Fruit fly (Drosophila melanogaster) S2 (cell line): ENCODE measurements around the gene eIF4G1.

ENCODE experiments used
- CG8478 ChIP-seq: fragments of >200 bp; optimal IDR thresholded peaks from 2 replicates; lab custom pipeline; 2018
- CTCF ChIP-seq, 2 experiments: fragments of >200 bp; optimal IDR thresholded peaks; 2 replicates each; lab custom pipeline; 2018

DNA sequence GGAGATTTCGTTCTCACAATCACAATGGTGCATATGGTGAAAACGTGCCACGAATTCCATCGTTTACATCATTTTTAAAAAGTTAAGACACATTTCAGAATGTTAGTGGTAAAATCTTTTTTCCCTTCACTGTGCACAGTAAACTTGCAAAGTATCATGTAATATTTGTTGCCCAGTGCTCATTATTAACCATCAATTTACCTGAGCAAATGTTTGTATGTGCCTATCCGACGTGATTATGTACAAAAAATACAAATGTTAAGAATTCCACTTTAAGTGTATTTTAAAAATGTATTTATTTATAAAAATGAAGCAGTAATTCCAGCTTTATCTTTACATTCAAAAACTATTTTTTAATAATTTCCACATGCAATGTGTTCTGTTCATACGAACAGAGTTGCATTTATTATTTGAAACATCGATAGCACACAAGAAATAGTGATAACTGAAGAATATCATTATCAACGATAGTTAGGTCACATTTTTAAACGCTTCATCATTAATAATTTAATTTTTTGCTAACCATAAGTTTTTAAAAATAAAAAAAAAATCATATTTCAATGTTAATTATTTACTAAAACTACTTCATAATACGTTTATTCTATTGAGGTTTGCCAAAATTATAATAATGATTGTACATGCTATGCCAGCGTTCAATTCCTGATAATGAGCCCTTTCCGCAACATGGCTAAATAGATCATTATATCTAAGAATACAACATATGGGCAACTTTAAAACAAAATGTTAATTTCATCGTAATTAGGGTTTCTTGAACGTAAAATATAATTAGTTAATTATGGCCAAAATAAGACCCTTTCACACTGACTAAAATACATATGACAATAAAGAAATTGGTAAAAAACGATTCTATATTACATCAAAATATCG is at the start of gene eIF4G1:
- TF ChIP-seq CG8478 (lab: Kevin White, UChicago) (no peak), CTCF (optimal IDR thresholded peaks at IDR 0.05; lab: Kevin White, UChicago) (no peak)
